Fruit fly (Drosophila melanogaster): ENCODE results near the gene Sfp24F.

Gene Sfp24F

dm6 chr2L:4393842-4394421 lies 47.9 kb downstream of the Sfp24F start, which contains the start of gene CG3652 (continued):
- TF ChIP-seq Dip3 (GFP tag; optimal IDR thresholded peaks at IDR 0.05) (peak; percentile 48), D19B (GFP tag; optimal IDR thresholded peaks at IDR 0.05) (no peak), CG1529 (GFP tag; optimal IDR thresholded peaks at IDR 0.05) (no peak), ro (GFP tag; IDR thresholded peaks at IDR 0.05) (no peak), aop (GFP tag; IDR thresholded peaks at IDR 0.05) (no peak), HLH3B (GFP tag; IDR thresholded peaks at IDR 0.05) (no peak), sna (GFP tag; IDR thresholded peaks at IDR 0.05; ENCODE audit: partially characterized antibody) (peak; percentile 18; the same call in 1 of the 2 replicates), tup (GFP tag; optimal IDR thresholded peaks at IDR 0.05) (no peak), CG7839 (tag; optimal IDR thresholded peaks at IDR 0.05) (no peak), HLHmδ (GFP tag; optimal IDR thresholded peaks at IDR 0.05) (no peak), CG2712 (tag; optimal IDR thresholded peaks at IDR 0.05) (no peak), ewg (GFP tag; optimal IDR thresholded peaks at IDR 0.05) (no peak), Fer3 (tag; optimal IDR thresholded peaks at IDR 0.05) (no peak), amos (GFP tag; IDR thresholded peaks at IDR 0.05; ENCODE audit: partially characterized antibody) (peak; percentile 43), Hr51 (GFP tag; optimal IDR thresholded peaks at IDR 0.05) (no peak), repo (GFP tag; optimal IDR thresholded peaks at IDR 0.05) (no peak), CG14014 (GFP tag; IDR thresholded peaks at IDR 0.05) (no peak), CG16813 (GFP tag; IDR thresholded peaks at IDR 0.05; ENCODE audit: partially characterized antibody) (peak; percentile 60), Hmr (GFP tag; optimal IDR thresholded peaks at IDR 0.05) (no peak), CG33557 (GFP tag; optimal IDR thresholded peaks at IDR 0.05) (no peak), sc (optimal IDR thresholded peaks at IDR 0.05) (no peak), sc (GFP tag; optimal IDR thresholded peaks at IDR 0.05) (no peak), CG8388 (GFP tag; optimal IDR thresholded peaks at IDR 0.05) (no peak), CG9727 (GFP tag; optimal IDR thresholded peaks at IDR 0.05) (no peak), CG31365 (tag; optimal IDR thresholded peaks at IDR 0.05) (no peak), CG13424 (tag; optimal IDR thresholded peaks at IDR 0.05) (peak; percentile 28), CG13287 (GFP tag; IDR thresholded peaks at IDR 0.05; ENCODE audit: partially characterized antibody) (peak; percentile 58), bowl (GFP tag; IDR thresholded peaks at IDR 0.05) (no peak), CG10543 (GFP tag; optimal IDR thresholded peaks at IDR 0.05) (no peak), Adf1 (GFP tag; IDR thresholded peaks at IDR 0.05) (no peak), CG4404 (GFP tag; IDR thresholded peaks at IDR 0.05) (no peak), oc (tag; optimal IDR thresholded peaks at IDR 0.05) (no peak), gsb-n (tag; optimal IDR thresholded peaks at IDR 0.05) (no peak), CG4617 (GFP tag; optimal IDR thresholded peaks at IDR 0.05; ENCODE audit: borderline replicate concordance) (peak; percentile 67), BtbVII (GFP tag; optimal IDR thresholded peaks at IDR 0.05) (no peak), ash1 (GFP tag; optimal IDR thresholded peaks at IDR 0.05) (no peak), Camta (GFP tag; optimal IDR thresholded peaks at IDR 0.05) (no peak), CG1792 (GFP tag; optimal IDR thresholded peaks at IDR 0.05) (no peak), CG9932 (GFP tag; IDR thresholded peaks at IDR 0.05) (peak; percentile 30; the same call in 1 of the 2 replicates), CG3726 (GFP tag; IDR thresholded peaks at IDR 0.05) (no peak), Kr (GFP tag; optimal IDR thresholded peaks at IDR 0.05) (no peak), pros (GFP tag; optimal IDR thresholded peaks at IDR 0.05) (no peak), Gug (GFP tag; IDR thresholded peaks at IDR 0.05) (peak; percentile 12; the same call in 1 of the 4 replicates), CG30403 (GFP tag; optimal IDR thresholded peaks at IDR 0.05) (peak; percentile 52), al (GFP tag; IDR thresholded peaks at IDR 0.05) (peak; percentile 20; the same call in 1 of the 2 replicates), tx (GFP tag; optimal IDR thresholded peaks at IDR 0.05) (no peak), Mrtf (GFP tag; IDR thresholded peaks at IDR 0.05) (no peak), dan (GFP tag; IDR thresholded peaks at IDR 0.05) (no peak), CG6791 (GFP tag; IDR thresholded peaks at IDR 0.05; ENCODE audit: partially characterized antibody) (peak; percentile 46; the same call in 1 of the 3 replicates), sug (tag; optimal IDR thresholded peaks at IDR 0.05) (no peak)

Data from whole organism, embryonic.